Fruit fly (Drosophila melanogaster) whole organism, embryonic: ENCODE results near the gene CG13077.
A peak's percentile ranks its signal among the peaks of the same experiment; 100 is the strongest.

Experiments used
- CG11247 ChIP-seq: fragments of 200-800 bp; sonication (Bioruptor generic); IDR thresholded peaks from 2 replicates; pipeline ENCODE4 v1.3.6; 2022; ENCODE audit warnings: missing biosample characterization, missing genetic modification characterization
- CG11695 ChIP-seq: fragments of 200-800 bp; sonication (Bioruptor generic); IDR thresholded peaks from 3 replicates; pipeline ENCODE4 v1.3.6; 2022; ENCODE audit warnings: missing biosample characterization, missing genetic modification characterization
- CG13424 ChIP-seq: fragments of 200-800 bp; sonication (Bioruptor generic); optimal IDR thresholded peaks from 2 replicates; lab custom pipeline; 2019; ENCODE audit warnings: missing biosample characterization, mild to moderate bottlenecking, missing genetic modification characterization, moderate library complexity
- CG16863 ChIP-seq: fragments of 200-800 bp; sonication (Bioruptor generic); optimal IDR thresholded peaks from 3 replicates; lab custom pipeline; 2016; ENCODE audit warnings: missing biosample characterization, missing genetic modification characterization
- CG2129 ChIP-seq: fragments of 200-800 bp; sonication (Bioruptor generic); IDR thresholded peaks from 2 replicates; pipeline ENCODE4 v1.3.6; 2022; ENCODE audit warnings: missing biosample characterization, missing genetic modification characterization; ENCODE audit not compliant: partially characterized antibody
- CG2712 ChIP-seq: fragments of 200-800 bp; optimal IDR thresholded peaks from 3 replicates; lab custom pipeline; 2019; ENCODE audit warnings: missing biosample characterization, mild to moderate bottlenecking, missing genetic modification characterization, moderate library complexity
- CG33557 ChIP-seq: fragments of 200-800 bp; sonication (Bioruptor generic); optimal IDR thresholded peaks from 2 replicates; lab custom pipeline; 2019; ENCODE audit warnings: missing biosample characterization, mild to moderate bottlenecking, missing genetic modification characterization, moderate library complexity
- CG4328 ChIP-seq: fragments of 200-800 bp; sonication (Bioruptor generic); optimal IDR thresholded peaks from 3 replicates; lab custom pipeline; 2017; ENCODE audit warnings: missing biosample characterization, missing genetic modification reagents, missing genetic modification characterization
- CG7271 ChIP-seq: fragments of 200-800 bp; sonication (Bioruptor generic); optimal IDR thresholded peaks from 2 replicates; lab custom pipeline; 2018; ENCODE audit warnings: missing biosample characterization, mild to moderate bottlenecking, missing genetic modification characterization, moderate library complexity
- CG7357 ChIP-seq: fragments of 200-800 bp; sonication (Bioruptor generic); IDR thresholded peaks from 3 replicates; pipeline ENCODE4 v1.3.6; 2022; ENCODE audit warnings: missing biosample characterization, missing genetic modification characterization
- CG7372 ChIP-seq: fragments of 200-800 bp; sonication (Bioruptor generic); IDR thresholded peaks from 2 replicates; pipeline ENCODE4 v1.3.6; 2022; ENCODE audit warnings: missing biosample characterization, missing genetic modification characterization
- CG9215 ChIP-seq: fragments of 200-800 bp; sonication (Bioruptor generic); IDR thresholded peaks from 2 replicates; pipeline ENCODE4 v1.3.6; 2022; ENCODE audit warnings: missing biosample characterization, missing genetic modification characterization
- CG9876 ChIP-seq: fragments of 200-800 bp; sonication (Bioruptor generic); optimal IDR thresholded peaks from 2 replicates; lab custom pipeline; 2016; ENCODE audit warnings: missing biosample characterization, missing genetic modification characterization
- CoRest ChIP-seq: fragments of 200-800 bp; sonication (Bioruptor generic); optimal IDR thresholded peaks from 3 replicates; lab custom pipeline; 2018; ENCODE audit warnings: missing biosample characterization, mild to moderate bottlenecking, missing genetic modification characterization, moderate library complexity
- CrebB ChIP-seq: fragments of 200-800 bp; sonication (Bioruptor generic); optimal IDR thresholded peaks from 3 replicates; lab custom pipeline; 2018; ENCODE audit warnings: missing biosample characterization, mild to moderate bottlenecking, missing genetic modification characterization
- D19A ChIP-seq: fragments of 200-800 bp; optimal IDR thresholded peaks from 3 replicates; lab custom pipeline; 2019; ENCODE audit warnings: missing biosample characterization, mild to moderate bottlenecking, missing genetic modification characterization, moderate library complexity
- Dfd ChIP-seq, 2 experiments: fragments of >200 bp; optimal IDR thresholded peaks; 2 replicates each; lab custom pipeline; 2017; ENCODE audit warnings: missing biosample characterization in 2 of 2, missing genetic modification characterization in 2 of 2
- Dref ChIP-seq: fragments of 200-800 bp; sonication (Bioruptor generic); IDR thresholded peaks from 2 replicates; pipeline ENCODE4 v1.3.6; 2022; ENCODE audit warnings: missing biosample characterization, missing genetic modification characterization
- ERR ChIP-seq: fragments of 200-800 bp; sonication (Bioruptor generic); optimal IDR thresholded peaks from 2 replicates; lab custom pipeline; 2016; ENCODE audit warnings: missing biosample characterization, missing genetic modification characterization
- GATAe ChIP-seq: fragments of 200-800 bp; sonication (Bioruptor generic); conservative IDR thresholded peaks from 2 replicates; pipeline ENCODE4 v1.3.6; 2022; ENCODE audit warnings: missing biosample characterization, missing genetic modification characterization
- MESR4 ChIP-seq: fragments of 200-800 bp; sonication (Bioruptor generic); optimal IDR thresholded peaks from 2 replicates; lab custom pipeline; 2018; ENCODE audit warnings: missing biosample characterization, mild to moderate bottlenecking, missing genetic modification characterization, moderate library complexity
- Meics ChIP-seq: fragments of 200-800 bp; sonication (Bioruptor generic); optimal IDR thresholded peaks from 2 replicates; lab custom pipeline; 2017; ENCODE audit warnings: missing biosample characterization, mild to moderate bottlenecking, missing genetic modification characterization
- NFAT ChIP-seq: fragments of 200-800 bp; sonication (Bioruptor generic); IDR thresholded peaks from 2 replicates; pipeline ENCODE4 v1.3.6; 2022; ENCODE audit warnings: missing biosample characterization, missing genetic modification characterization
- Ssrp ChIP-seq: fragments of 200-800 bp; sonication (Bioruptor generic); optimal IDR thresholded peaks from 2 replicates; lab custom pipeline; 2018; ENCODE audit warnings: missing biosample characterization, mild to moderate bottlenecking, missing genetic modification characterization, moderate library complexity
- chn ChIP-seq: fragments of 200-800 bp; sonication (Bioruptor generic); optimal IDR thresholded peaks from 2 replicates; lab custom pipeline; 2016; ENCODE audit warnings: missing biosample characterization, missing genetic modification characterization
- cwo ChIP-seq: fragments of 200-800 bp; sonication (Bioruptor generic); optimal IDR thresholded peaks from 3 replicates; lab custom pipeline; 2017; ENCODE audit warnings: missing biosample characterization, missing genetic modification characterization, mild to moderate bottlenecking, moderate library complexity, missing genetic modification reagents
- dimm ChIP-seq: fragments of 200-800 bp; sonication (Bioruptor generic); IDR thresholded peaks from 2 replicates; pipeline ENCODE4 v1.3.6; 2022; ENCODE audit warnings: missing biosample characterization, missing genetic modification characterization
- gsb-n ChIP-seq: fragments of 200-800 bp; sonication (Bioruptor generic); optimal IDR thresholded peaks from 3 replicates; lab custom pipeline; 2018; ENCODE audit warnings: missing biosample characterization, mild to moderate bottlenecking, missing genetic modification characterization
- kni ChIP-seq: fragments of 200-800 bp; sonication (Bioruptor generic); optimal IDR thresholded peaks from 3 replicates; lab custom pipeline; 2017; ENCODE audit warnings: mild to moderate bottlenecking, missing biosample characterization, missing genetic modification reagents, missing genetic modification characterization
- lov ChIP-seq, 2 experiments: fragments of 200-800 bp in 1 of 2; fragments of >200 bp in 1 of 2; sonication (Bioruptor generic) in 1 of 2; IDR thresholded peaks in 1 of 2; optimal IDR thresholded peaks in 1 of 2; 2 replicates in 1 of 2; 3 replicates in 1 of 2; pipeline versions ENCODE4 v1.3.6 to Lab custom; 2017 to 2022; ENCODE audit warnings: missing biosample characterization in 1 of 2, missing genetic modification characterization in 1 of 2
- pfk ChIP-seq: fragments of 200-800 bp; sonication (Bioruptor generic); optimal IDR thresholded peaks from 2 replicates; lab custom pipeline; 2018; ENCODE audit warnings: missing biosample characterization, mild to moderate bottlenecking, missing genetic modification characterization, moderate library complexity
- pita ChIP-seq: fragments of 200-800 bp; sonication (Bioruptor generic); optimal IDR thresholded peaks from 2 replicates; lab custom pipeline; 2017; ENCODE audit warnings: missing biosample characterization, mild to moderate bottlenecking, missing genetic modification characterization
- pum ChIP-seq: fragments of 200-800 bp; sonication (Bioruptor generic); optimal IDR thresholded peaks from 2 replicates; lab custom pipeline; 2016; ENCODE audit warnings: missing biosample characterization, missing genetic modification characterization
- sqz ChIP-seq: fragments of 200-800 bp; sonication (Bioruptor generic); optimal IDR thresholded peaks from 3 replicates; lab custom pipeline; 2018; ENCODE audit warnings: missing biosample characterization, mild to moderate bottlenecking, missing genetic modification characterization
- usp ChIP-seq: fragments of >200 bp; optimal IDR thresholded peaks from 2 replicates; lab custom pipeline; 2017; ENCODE audit warnings: missing biosample characterization, missing genetic modification characterization
- wek ChIP-seq: fragments of 200-800 bp; sonication (Bioruptor generic); optimal IDR thresholded peaks from 3 replicates; lab custom pipeline; 2018; ENCODE audit warnings: missing biosample characterization, mild to moderate bottlenecking, missing genetic modification characterization, moderate library complexity
- z ChIP-seq: fragments of 200-800 bp; sonication (Bioruptor generic); IDR thresholded peaks from 3 replicates; pipeline ENCODE4 v1.3.6; 2022; ENCODE audit warnings: missing biosample characterization, missing genetic modification characterization
- zen2 ChIP-seq: fragments of 200-800 bp; sonication (Bioruptor generic); IDR thresholded peaks from 3 replicates; pipeline ENCODE4 v1.3.6; 2022; ENCODE audit warnings: missing biosample characterization, missing genetic modification characterization; ENCODE audit not compliant: partially characterized antibody
- zf30C ChIP-seq: fragments of 200-800 bp; sonication (Bioruptor generic); optimal IDR thresholded peaks from 3 replicates; lab custom pipeline; 2018; ENCODE audit warnings: missing biosample characterization, mild to moderate bottlenecking, missing genetic modification characterization

The CG13077 gene

dm6 chr2L:19590629-19591028, 25.0 kb downstream of the CG13077 start (continued):
- no peak for TF ChIP-seq CoRest
- no peak for TF ChIP-seq CG7271 (tag; lab: Kevin White, UChicago)
- no peak for TF ChIP-seq MESR4 (GFP tag; lab: Kevin White, UChicago)
- TF ChIP-seq Ssrp (tag; lab: Kevin White, UChicago): no peak
- no peak for TF ChIP-seq CG4328 (GFP tag; lab: Kevin White, UChicago)
- TF ChIP-seq pum: no peak
- no peak for TF ChIP-seq D19A (tag; lab: Kevin White, UChicago)
- TF ChIP-seq CG2129 (GFP tag; lab: Robert Waterston, UW): no peak
- peak; percentile 44 for TF ChIP-seq sqz (GFP tag; lab: Kevin White, UChicago)
- no peak for TF ChIP-seq wek (GFP tag; lab: Kevin White, UChicago)
- TF ChIP-seq kni (GFP tag; lab: Kevin White, UChicago): no peak
- no peak for TF ChIP-seq Meics
- no peak for TF ChIP-seq ERR (GFP tag; lab: Kevin White, UChicago)
- TF ChIP-seq pita (GFP tag; lab: Kevin White, UChicago): peak; percentile 27
- no peak for TF ChIP-seq CG11247 (GFP tag; lab: Robert Waterston, UW)
- no peak for TF ChIP-seq GATAe (GFP tag; lab: Robert Waterston, UW)
- no peak for TF ChIP-seq usp (GFP tag; lab: Kevin White, UChicago)
- TF ChIP-seq CG9876 (GFP tag; lab: Kevin White, UChicago): no peak
- no peak for TF ChIP-seq NFAT (GFP tag; lab: Robert Waterston, UW)
- peak; percentile 87 for TF ChIP-seq z (GFP tag; lab: Robert Waterston, UW)
- TF ChIP-seq zf30C (GFP tag; lab: Kevin White, UChicago): peak; percentile 20
- no peak for TF ChIP-seq chn
- no peak for TF ChIP-seq CG7357 (GFP tag; lab: Robert Waterston, UW)
- TF ChIP-seq CG16863 (GFP tag; lab: Kevin White, UChicago): no peak
- no peak for TF ChIP-seq CG2712
- TF ChIP-seq CG11695 (GFP tag; lab: Robert Waterston, UW): no peak; the same call in 2 of the 3 replicates
- no peak for TF ChIP-seq CrebB (tag; lab: Kevin White, UChicago)
- TF ChIP-seq pfk: no peak
- TF ChIP-seq dimm (GFP tag; lab: Robert Waterston, UW): no peak
- TF ChIP-seq Dfd (GFP tag; optimal IDR thresholded peaks at IDR 0.05; lab: Kevin White, UChicago): no peak
- TF ChIP-seq gsb-n (tag; lab: Kevin White, UChicago): no peak
- TF ChIP-seq lov (optimal IDR thresholded peaks at IDR 0.05; lab: Kevin White, UChicago): no peak
- no peak for TF ChIP-seq lov (GFP tag; IDR thresholded peaks at IDR 0.05; lab: Robert Waterston, UW)
- TF ChIP-seq CG33557 (GFP tag; lab: Kevin White, UChicago): no peak
- no peak for TF ChIP-seq Dref (GFP tag; lab: Robert Waterston, UW)
- TF ChIP-seq cwo (GFP tag; lab: Kevin White, UChicago): no peak
- no peak for TF ChIP-seq zen2
- no peak for TF ChIP-seq CG9215 (GFP tag; lab: Robert Waterston, UW)

dm6 chr2L:19594102-19594501, 28.4 kb downstream of the CG13077 start:
- TF ChIP-seq Dfd (GFP tag; optimal IDR thresholded peaks at IDR 0.05; lab: Kevin White, UChicago): peak in 1 of 2 experiments; percentile 48
- no peak for TF ChIP-seq CG13424 (tag; lab: Kevin White, UChicago)
- TF ChIP-seq CG7372 (GFP tag; lab: Robert Waterston, UW): no peak
